Worm (Caenorhabditis elegans): ENCODE results near the gene clec-145.
A peak's percentile ranks its signal among the peaks of the same experiment; 100 is the strongest.

Gene clec-145

ce11 chrII:13590461-13590860 is at the start of gene clec-145:
Gene clec-145 (minus strand): TSS chrII:13590561.
- TF ChIP-seq lin-13 (tag; optimal IDR thresholded peaks at IDR 0.05) (no peak), mep-1 (tag; optimal IDR thresholded peaks at IDR 0.05) (no peak), ham-2 (GFP tag; optimal IDR thresholded peaks at IDR 0.05) (no peak), drap-1 (GFP tag; optimal IDR thresholded peaks at IDR 0.05) (no peak)

DNA sequence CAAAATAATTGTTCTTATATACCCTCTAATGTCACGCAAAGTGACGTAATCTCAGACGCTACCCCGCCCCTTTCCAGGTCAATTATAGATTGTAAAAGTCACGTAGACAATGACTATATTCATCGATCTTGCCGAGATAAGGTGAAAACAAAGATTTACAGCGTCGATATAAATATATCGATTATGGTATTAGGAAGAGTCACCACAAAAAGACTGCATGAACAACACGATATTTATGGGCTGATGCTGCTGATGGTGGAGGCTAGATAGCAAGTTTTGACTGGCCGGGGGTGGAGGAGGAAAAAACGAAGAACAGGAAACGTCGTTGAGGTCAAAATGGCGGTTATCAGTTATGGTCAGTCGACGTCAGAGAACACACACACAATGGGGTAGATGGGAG is 48.2 kb upstream of the clec-145 start:
- no peak for TF ChIP-seq nhr-2 (tag; optimal IDR thresholded peaks at IDR 0.05)
- TF ChIP-seq unc-120 (tag; optimal IDR thresholded peaks at IDR 0.05; ENCODE audit: poor library complexity, severe bottlenecking) = no peak
- no peak for TF ChIP-seq lin-13 (tag; optimal IDR thresholded peaks at IDR 0.05)
- peak; percentile 45 for TF ChIP-seq ceh-39 (tag; optimal IDR thresholded peaks at IDR 0.05)
- TF ChIP-seq cnd-1 (tag; optimal IDR thresholded peaks at IDR 0.05) = no peak
- no peak for TF ChIP-seq nhr-76 (tag; optimal IDR thresholded peaks at IDR 0.05)
- peak; percentile 96 for TF ChIP-seq elt-1 (tag; optimal IDR thresholded peaks at IDR 0.05; ENCODE audit: borderline replicate concordance, insufficient read depth)
- no peak for TF ChIP-seq ham-2 (GFP tag; optimal IDR thresholded peaks at IDR 0.05)
- no peak for TF ChIP-seq lsy-2 (tag; optimal IDR thresholded peaks at IDR 0.05)
- no peak for TF ChIP-seq lin-32 (GFP tag; optimal IDR thresholded peaks at IDR 0.05)
- TF ChIP-seq blmp-1 (tag; optimal IDR thresholded peaks at IDR 0.05) = no peak
- no peak for TF ChIP-seq tbx-8 (GFP tag; optimal IDR thresholded peaks at IDR 0.05)
- TF ChIP-seq mep-1 (tag; optimal IDR thresholded peaks at IDR 0.05) = no peak
- TF ChIP-seq elt-3 (tag; optimal IDR thresholded peaks at IDR 0.05) = no peak
- no peak for TF ChIP-seq flh-1 (GFP tag; optimal IDR thresholded peaks at IDR 0.05)

- TF ChIP-seq bed-3 (GFP tag; optimal IDR thresholded peaks at IDR 0.05) = no peak
- TF ChIP-seq lin-13 (tag; optimal IDR thresholded peaks at IDR 0.05) = no peak
- no peak for TF ChIP-seq ces-1 (GFP tag; optimal IDR thresholded peaks at IDR 0.05)
- TF ChIP-seq sem-2 (GFP tag; optimal IDR thresholded peaks at IDR 0.05) = no peak
- TF ChIP-seq unc-62 (GFP tag; optimal IDR thresholded peaks at IDR 0.05) = no peak
- no peak for TF ChIP-seq drap-1 (GFP tag; optimal IDR thresholded peaks at IDR 0.05)
- TF ChIP-seq ztf-11 (tag; optimal IDR thresholded peaks at IDR 0.05) = no peak
- TF ChIP-seq blmp-1 (tag; optimal IDR thresholded peaks at IDR 0.05) = no peak
- no peak for TF ChIP-seq M03D4.4 (tag; optimal IDR thresholded peaks at IDR 0.05)
- no peak for TF ChIP-seq nhr-76 (tag; optimal IDR thresholded peaks at IDR 0.05)
Measured at ce11 chrII:13637941-13638489, 47.7 kb upstream of the clec-145 start, which contains the start of gene phdh-1. Gene phdh-1 (minus strand): TSS chrII:13638480.

DNA sequence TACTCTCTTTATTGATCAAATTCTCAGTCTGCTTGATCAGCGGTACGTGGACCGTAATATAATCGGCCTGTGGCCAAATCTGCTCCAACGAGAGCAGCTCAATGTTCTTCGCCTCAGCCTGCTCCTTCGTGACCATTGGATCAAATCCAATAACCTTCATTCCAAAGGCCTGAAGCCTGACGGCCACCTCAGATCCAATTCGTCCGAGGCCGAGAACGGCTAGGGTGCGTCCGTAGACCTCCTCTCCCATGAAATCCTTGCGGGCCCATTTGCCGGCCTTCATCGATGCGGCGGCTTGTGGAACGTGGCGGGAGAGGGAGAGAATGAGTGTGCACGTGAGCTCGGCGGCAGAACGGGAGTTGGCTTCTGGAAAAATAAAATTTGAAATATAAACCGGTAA is 47.1 kb upstream of the clec-145 start:
- TF ChIP-seq mab-5 (tag; optimal IDR thresholded peaks at IDR 0.05) (no peak), mls-2 (tag; optimal IDR thresholded peaks at IDR 0.05) (no peak), ces-1 (GFP tag; optimal IDR thresholded peaks at IDR 0.05) (no peak), ztf-11 (tag; optimal IDR thresholded peaks at IDR 0.05) (no peak), lin-13 (tag; optimal IDR thresholded peaks at IDR 0.05) (no peak), nhr-12 (tag; optimal IDR thresholded peaks at IDR 0.05) (no peak), nhr-237 (tag; optimal IDR thresholded peaks at IDR 0.05) (no peak), elt-1 (tag; optimal IDR thresholded peaks at IDR 0.05; ENCODE audit: borderline replicate concordance, insufficient read depth) (no peak), flh-1 (GFP tag; optimal IDR thresholded peaks at IDR 0.05) (no peak), pha-4 (tag; optimal IDR thresholded peaks at IDR 0.05) (no peak), unc-62 (GFP tag; optimal IDR thresholded peaks at IDR 0.05) (no peak), zip-8 (tag; optimal IDR thresholded peaks at IDR 0.05) (no peak), cnd-1 (tag; optimal IDR thresholded peaks at IDR 0.05) (no peak), bed-3 (GFP tag; optimal IDR thresholded peaks at IDR 0.05) (no peak), ceh-43 (GFP tag; optimal IDR thresholded peaks at IDR 0.05) (no peak), snpc-4 (tag; optimal IDR thresholded peaks at IDR 0.05) (no peak)

ce11 chrII:13636596-13636995 is 46.2 kb upstream of the clec-145 start:
- TF ChIP-seq drap-1 (GFP tag; optimal IDR thresholded peaks at IDR 0.05) = no peak
- TF ChIP-seq bed-3 (GFP tag; optimal IDR thresholded peaks at IDR 0.05) = no peak
- TF ChIP-seq unc-120 (tag; optimal IDR thresholded peaks at IDR 0.05; ENCODE audit: poor library complexity, severe bottlenecking) = no peak
- no peak for TF ChIP-seq ztf-11 (tag; optimal IDR thresholded peaks at IDR 0.05)
- no peak for TF ChIP-seq flh-1 (GFP tag; optimal IDR thresholded peaks at IDR 0.05)
- TF ChIP-seq ceh-39 (tag; optimal IDR thresholded peaks at IDR 0.05) = no peak
- no peak for TF ChIP-seq nhr-12 (tag; optimal IDR thresholded peaks at IDR 0.05)
- TF ChIP-seq nhr-28 (tag; optimal IDR thresholded peaks at IDR 0.05) = no peak
- TF ChIP-seq zip-8 (tag; optimal IDR thresholded peaks at IDR 0.05) = no peak
- TF ChIP-seq elt-1 (tag; optimal IDR thresholded peaks at IDR 0.05; ENCODE audit: borderline replicate concordance, insufficient read depth) = no peak
- TF ChIP-seq unc-39 (tag; optimal IDR thresholded peaks at IDR 0.05) = no peak
- no peak for TF ChIP-seq ces-1 (GFP tag; optimal IDR thresholded peaks at IDR 0.05)
- TF ChIP-seq tbx-8 (GFP tag; optimal IDR thresholded peaks at IDR 0.05) = no peak
- no peak for TF ChIP-seq nhr-237 (tag; optimal IDR thresholded peaks at IDR 0.05)
- TF ChIP-seq mab-5 (tag; optimal IDR thresholded peaks at IDR 0.05) = no peak
- no peak for TF ChIP-seq blmp-1 (tag; optimal IDR thresholded peaks at IDR 0.05)
- no peak for TF ChIP-seq pha-4 (tag; optimal IDR thresholded peaks at IDR 0.05)
- TF ChIP-seq nhr-76 (tag; optimal IDR thresholded peaks at IDR 0.05) = no peak

All from whole organism, mixed stage, embryonic.